Worm (Caenorhabditis elegans) whole organism, L1 larva: ENCODE data around the gene H28G03.3.

ENCODE experiments used
- C16A3.4 ChIP-seq: fragments of 150-350 bp; optimal IDR thresholded peaks from 2 replicates; lab custom pipeline; 2014; ENCODE audit warnings: missing biosample characterization, missing genetic modification characterization
- C34B4.2 ChIP-seq: sonication (generic microtip); optimal IDR thresholded peaks from 2 replicates; lab custom pipeline; 2017; ENCODE audit warnings: mild to moderate bottlenecking, missing genetic modification characterization, missing compliant biosample characterization
- alr-1 ChIP-seq: fragments of 200-800 bp; sonication (Bioruptor generic); optimal IDR thresholded peaks from 2 replicates; lab custom pipeline; 2018; ENCODE audit warnings: borderline replicate concordance, mild to moderate bottlenecking, missing genetic modification characterization, missing compliant biosample characterization
- ama-1 ChIP-seq: fragments of 150-350 bp; optimal IDR thresholded peaks from 2 replicates; lab custom pipeline; 2014
- ceh-8 ChIP-seq: fragments of 200-800 bp; sonication (Bioruptor generic); optimal IDR thresholded peaks from 2 replicates; lab custom pipeline; 2018; ENCODE audit warnings: mild to moderate bottlenecking, missing genetic modification characterization, moderate library complexity, missing compliant biosample characterization
- ceh-88 ChIP-seq: fragments of 200-800 bp; sonication (Bioruptor generic); IDR thresholded peaks from 2 replicates; pipeline ENCODE4 v1.3.6; 2022; ENCODE audit warnings: missing genetic modification characterization, missing compliant biosample characterization
- ces-1 ChIP-seq: fragments of 150-350 bp; optimal IDR thresholded peaks from 2 replicates; lab custom pipeline; 2014; ENCODE audit warnings: missing biosample characterization, missing genetic modification reagents, missing genetic modification characterization
- elt-2 ChIP-seq: sonication (generic microtip); optimal IDR thresholded peaks from 2 replicates; lab custom pipeline; 2016; ENCODE audit warnings: missing genetic modification characterization, mild to moderate bottlenecking, inconsistent platforms, missing compliant biosample characterization, missing genetic modification reagents
- elt-3 ChIP-seq, 6 experiments: fragments of 150-350 bp in 1 of 6; sonication (generic microtip); optimal IDR thresholded peaks; 2 replicates each; lab custom pipeline; 2017 to 2018; ENCODE audit warnings: missing biosample characterization in 6 of 6, missing genetic modification characterization in 6 of 6, inconsistent platforms in 1 of 6
- fkh-10 ChIP-seq: sonication (generic microtip); optimal IDR thresholded peaks from 2 replicates; lab custom pipeline; 2017; ENCODE audit warnings: missing biosample characterization, missing genetic modification reagents, missing genetic modification characterization
- fkh-4 ChIP-seq: sonication (generic microtip); optimal IDR thresholded peaks from 2 replicates; lab custom pipeline; 2016; ENCODE audit warnings: missing compliant biosample characterization, missing genetic modification characterization, borderline replicate concordance
- fkh-8 ChIP-seq: sonication (generic microtip); optimal IDR thresholded peaks from 2 replicates; lab custom pipeline; 2016; ENCODE audit warnings: mild to moderate bottlenecking, missing genetic modification characterization, missing compliant biosample characterization
- fos-1 ChIP-seq: fragments of 150-350 bp; optimal IDR thresholded peaks from 2 replicates; lab custom pipeline; 2014; ENCODE audit warnings: missing biosample characterization, missing genetic modification characterization
- hlh-4 ChIP-seq: sonication (generic microtip); optimal IDR thresholded peaks from 2 replicates; lab custom pipeline; 2016; ENCODE audit warnings: mild to moderate bottlenecking, missing genetic modification characterization, missing compliant biosample characterization
- hpl-2 ChIP-seq: fragments of 150-350 bp; optimal IDR thresholded peaks from 2 replicates; lab custom pipeline; 2014; ENCODE audit warnings: missing biosample characterization, missing genetic modification reagents, missing genetic modification characterization
- jun-1 ChIP-seq: fragments of 150-350 bp; optimal IDR thresholded peaks from 2 replicates; lab custom pipeline; 2014; ENCODE audit warnings: missing biosample characterization, missing genetic modification reagents, missing genetic modification characterization
- lin-14 ChIP-seq: fragments of 200-800 bp; sonication (Bioruptor generic); optimal IDR thresholded peaks from 2 replicates; lab custom pipeline; 2018; ENCODE audit warnings: mild to moderate bottlenecking, missing genetic modification characterization, moderate library complexity, missing compliant biosample characterization
- lin-15B ChIP-seq: fragments of 150-350 bp; sonication (generic microtip); optimal IDR thresholded peaks from 3 replicates; lab custom pipeline; 2014; ENCODE audit warnings: missing biosample characterization, missing genetic modification characterization
- lin-35 ChIP-seq, 2 experiments: fragments of 150-350 bp; optimal IDR thresholded peaks; 2 replicates each; lab custom pipeline; 2014; ENCODE audit warnings: missing biosample characterization in 2 of 2, missing genetic modification characterization in 2 of 2, missing genetic modification reagents in 2 of 2
- lin-39 ChIP-seq: fragments of 150-350 bp; optimal IDR thresholded peaks from 2 replicates; lab custom pipeline; 2014; ENCODE audit warnings: missing biosample characterization, missing genetic modification reagents, missing genetic modification characterization
- lir-3 ChIP-seq: sonication (generic microtip); optimal IDR thresholded peaks from 2 replicates; lab custom pipeline; 2016; ENCODE audit warnings: mild to moderate bottlenecking, missing genetic modification characterization, moderate library complexity, missing compliant biosample characterization; ENCODE audit not compliant: poor library complexity
- lsy-2 ChIP-seq, 2 experiments: fragments of 150-350 bp; optimal IDR thresholded peaks; 2 replicates each; lab custom pipeline; 2014; ENCODE audit warnings: missing biosample characterization in 2 of 2, missing genetic modification characterization in 2 of 2
- mab-9 ChIP-seq: fragments of 200-800 bp; sonication (Bioruptor generic); IDR thresholded peaks from 2 replicates; pipeline ENCODE4 v1.3.6; 2022; ENCODE audit warnings: missing genetic modification reagents, missing genetic modification characterization, missing compliant biosample characterization
- mdl-1 ChIP-seq, 2 experiments: fragments of 150-350 bp; optimal IDR thresholded peaks; 2 replicates each; lab custom pipeline; 2014 to 2017; ENCODE audit warnings: missing biosample characterization in 2 of 2, missing genetic modification characterization in 2 of 2, inconsistent platforms in 1 of 2
- mef-2 ChIP-seq: fragments of 150-350 bp; optimal IDR thresholded peaks from 2 replicates; lab custom pipeline; 2014; ENCODE audit warnings: missing biosample characterization, missing genetic modification characterization
- nhr-11 ChIP-seq: fragments of 150-350 bp; optimal IDR thresholded peaks from 2 replicates; lab custom pipeline; 2014; ENCODE audit warnings: missing biosample characterization, missing genetic modification characterization
- nhr-19 ChIP-seq: fragments of 200-800 bp; sonication (Bioruptor generic); conservative IDR thresholded peaks from 2 replicates; pipeline ENCODE4 v1.3.6; 2022; ENCODE audit warnings: missing genetic modification characterization, missing compliant biosample characterization
- nhr-20 ChIP-seq: sonication (generic microtip); optimal IDR thresholded peaks from 2 replicates; lab custom pipeline; 2016; ENCODE audit warnings: mild to moderate bottlenecking, missing genetic modification characterization, missing compliant biosample characterization
- nhr-76 ChIP-seq: sonication (generic microtip); optimal IDR thresholded peaks from 2 replicates; lab custom pipeline; 2017; ENCODE audit warnings: missing biosample characterization, missing genetic modification characterization
- nhr-77 ChIP-seq: fragments of 150-350 bp; optimal IDR thresholded peaks from 2 replicates; lab custom pipeline; 2014; ENCODE audit warnings: missing biosample characterization, missing genetic modification characterization
- nhr-84 ChIP-seq: sonication (generic microtip); optimal IDR thresholded peaks from 2 replicates; lab custom pipeline; 2017; ENCODE audit warnings: missing biosample characterization, missing genetic modification characterization
- pax-3 ChIP-seq: fragments of 200-800 bp; sonication (Bioruptor generic); optimal IDR thresholded peaks from 2 replicates; lab custom pipeline; 2018; ENCODE audit warnings: mild to moderate bottlenecking, missing genetic modification characterization, moderate library complexity, missing compliant biosample characterization
- pqm-1 ChIP-seq: sonication (generic microtip); optimal IDR thresholded peaks from 3 replicates; lab custom pipeline; 2017; ENCODE audit warnings: missing biosample characterization, missing genetic modification characterization
- rnt-1 ChIP-seq: sonication (generic microtip); optimal IDR thresholded peaks from 2 replicates; lab custom pipeline; 2016; ENCODE audit warnings: mild to moderate bottlenecking, missing genetic modification characterization, moderate library complexity, missing compliant biosample characterization
- sptf-1 ChIP-seq: fragments of 150-350 bp; optimal IDR thresholded peaks from 2 replicates; lab custom pipeline; 2014; ENCODE audit warnings: missing biosample characterization, missing genetic modification characterization
- swsn-7 ChIP-seq: sonication (generic microtip); optimal IDR thresholded peaks from 2 replicates; lab custom pipeline; 2016; ENCODE audit warnings: missing genetic modification characterization, missing compliant biosample characterization
- tbx-2 ChIP-seq: sonication (generic microtip); optimal IDR thresholded peaks from 2 replicates; lab custom pipeline; 2016; ENCODE audit warnings: missing genetic modification characterization, missing compliant biosample characterization
- tlp-1 ChIP-seq: fragments of 150-350 bp; optimal IDR thresholded peaks from 2 replicates; lab custom pipeline; 2014; ENCODE audit warnings: missing biosample characterization, missing genetic modification characterization
- unc-130 ChIP-seq: fragments of 150-350 bp; optimal IDR thresholded peaks from 2 replicates; lab custom pipeline; 2017; ENCODE audit warnings: missing biosample characterization, missing genetic modification characterization, inconsistent platforms
- unc-30 ChIP-seq: sonication (generic microtip); optimal IDR thresholded peaks from 2 replicates; lab custom pipeline; 2017; ENCODE audit warnings: missing biosample characterization, missing genetic modification characterization
- unc-86 ChIP-seq: sonication (generic microtip); optimal IDR thresholded peaks from 2 replicates; lab custom pipeline; 2016; ENCODE audit warnings: missing genetic modification characterization, missing compliant biosample characterization
- vab-15 ChIP-seq: sonication (generic microtip); optimal IDR thresholded peaks from 2 replicates; lab custom pipeline; 2017; ENCODE audit warnings: missing genotype, mild to moderate bottlenecking, missing genetic modification characterization, missing compliant biosample characterization
- xbp-1 ChIP-seq: sonication (generic microtip); optimal IDR thresholded peaks from 2 replicates; lab custom pipeline; 2016; ENCODE audit warnings: missing genetic modification characterization, missing compliant biosample characterization
- zag-1 ChIP-seq: fragments of 150-350 bp; optimal IDR thresholded peaks from 2 replicates; lab custom pipeline; 2014; ENCODE audit warnings: missing biosample characterization, missing genetic modification characterization
- zip-4 ChIP-seq: fragments of 200-800 bp; sonication (Bioruptor generic); optimal IDR thresholded peaks from 2 replicates; lab custom pipeline; 2018; ENCODE audit warnings: mild to moderate bottlenecking, missing genetic modification characterization, moderate library complexity, missing compliant biosample characterization
- ztf-11 ChIP-seq, 2 experiments: sonication (generic microtip); optimal IDR thresholded peaks; 2 replicates each; lab custom pipeline; 2016 to 2017; ENCODE audit warnings: missing genetic modification characterization in 2 of 2, missing biosample characterization in 1 of 2, missing compliant biosample characterization in 1 of 2

Gene H28G03.3

ce11 chrX:5275209-5275608, 49.0 kb upstream of the H28G03.3 start, which contains the start of gene hst-6 (continued):
- TF ChIP-seq tlp-1 (tag; lab: Kevin White, UChicago) (no peak), nhr-76 (tag; lab: Kevin White, UChicago) (no peak), nhr-11 (no peak), unc-30 (no peak), hlh-4 (tag; lab: Kevin White, UChicago) (no peak), lsy-2 (tag; optimal IDR thresholded peaks at IDR 0.05; lab: Kevin White, UChicago) (peak; percentile 45 to 52), ztf-11 (tag; optimal IDR thresholded peaks at IDR 0.05; lab: Kevin White, UChicago) (peak in 1 of 2 experiments; percentile 6), unc-130 (peak; percentile 70), lin-35 (GFP tag; optimal IDR thresholded peaks at IDR 0.05; lab: Kevin White, UChicago) (peak; percentile 38 to 58), lin-15B (tag; lab: Kevin White, UChicago) (peak; percentile 33), nhr-77 (tag; lab: Kevin White, UChicago) (no peak), lir-3 (tag; lab: Kevin White, UChicago) (no peak), lin-39 (tag; lab: Kevin White, UChicago) (no peak), C16A3.4 (tag; lab: Kevin White, UChicago) (peak; percentile 74), alr-1 (tag; lab: Kevin White, UChicago) (no peak), lin-14 (GFP tag; lab: Kevin White, UChicago) (peak; percentile 92), swsn-7 (tag; lab: Kevin White, UChicago) (peak; percentile 57), mef-2 (tag; lab: Kevin White, UChicago) (no peak), ces-1 (GFP tag; lab: Kevin White, UChicago) (no peak), elt-2 (tag; lab: Kevin White, UChicago) (no peak), nhr-19 (GFP tag; lab: Robert Waterston, UW) (peak; percentile 37), zag-1 (tag; lab: Kevin White, UChicago) (no peak), fos-1 (peak; percentile 28), pqm-1 (tag; lab: Kevin White, UChicago) (no peak), elt-3 (tag; optimal IDR thresholded peaks at IDR 0.05; lab: Kevin White, UChicago) (no peak), ceh-88 (no peak), vab-15 (tag; lab: Kevin White, UChicago) (no peak), ceh-8 (GFP tag; lab: Kevin White, UChicago) (no peak), tbx-2 (tag; lab: Kevin White, UChicago) (peak; percentile 54), unc-86 (tag; lab: Kevin White, UChicago) (peak; percentile 47), rnt-1 (tag; lab: Kevin White, UChicago) (peak; percentile 56), nhr-20 (tag; lab: Kevin White, UChicago) (peak; percentile 67), fkh-4 (tag; lab: Kevin White, UChicago) (no peak), C34B4.2 (no peak), mdl-1 (tag; optimal IDR thresholded peaks at IDR 0.05; lab: Kevin White, UChicago) (no peak), sptf-1 (no peak), fkh-8 (tag; lab: Kevin White, UChicago) (peak; percentile 19), fkh-10 (GFP tag; lab: Kevin White, UChicago) (no peak), zip-4 (GFP tag; lab: Kevin White, UChicago) (no peak)

- peak; percentile 37 for TF ChIP-seq elt-2 (tag; lab: Kevin White, UChicago)
- no peak for TF ChIP-seq xbp-1 (tag; lab: Kevin White, UChicago)
These were observed 43.2 kb upstream of the H28G03.3 start for ce11 chrX:5269359-5269758.

- TF ChIP-seq hpl-2 (GFP tag; lab: Kevin White, UChicago), result no peak
- TF ChIP-seq nhr-11, result no peak
- no peak for TF ChIP-seq mab-9 (GFP tag; lab: Robert Waterston, UW)
- TF ChIP-seq pax-3 (tag; lab: Kevin White, UChicago), result no peak
- peak in 1 of 6 experiments; percentile 2 for TF ChIP-seq elt-3 (tag; optimal IDR thresholded peaks at IDR 0.05; lab: Kevin White, UChicago)
- TF ChIP-seq nhr-84 (tag; lab: Kevin White, UChicago), result no peak
- no peak for TF ChIP-seq jun-1
- no peak for TF ChIP-seq ama-1 (lab: Kevin White, UChicago)
- no peak for TF ChIP-seq nhr-77 (tag; lab: Kevin White, UChicago)
These were observed 41.9 kb upstream of the H28G03.3 start for ce11 chrX:5268062-5268461.
